Fruit fly (Drosophila melanogaster) whole organism, embryonic: ENCODE measurements around the gene pod1.

ENCODE experiments used
- CG10366 ChIP-seq: fragments of 200-800 bp; sonication (Bioruptor generic); IDR thresholded peaks from 2 replicates; pipeline ENCODE4 v1.3.6; 2022; ENCODE audit warnings: missing biosample characterization, missing genetic modification characterization
- CG11456 ChIP-seq: fragments of 200-800 bp; sonication (Bioruptor generic); IDR thresholded peaks from 3 replicates; pipeline ENCODE4 v1.3.6; 2022; ENCODE audit warnings: missing biosample characterization, missing genetic modification characterization
- CG11696 ChIP-seq: fragments of 200-800 bp; sonication (Bioruptor generic); IDR thresholded peaks from 2 replicates; pipeline ENCODE4 v1.3.6; 2022; ENCODE audit warnings: missing biosample characterization, missing genetic modification characterization
- CG13424 ChIP-seq: fragments of 200-800 bp; sonication (Bioruptor generic); optimal IDR thresholded peaks from 2 replicates; lab custom pipeline; 2019; ENCODE audit warnings: missing biosample characterization, mild to moderate bottlenecking, missing genetic modification characterization, moderate library complexity
- CG14667 ChIP-seq: fragments of 200-800 bp; sonication (Bioruptor generic); IDR thresholded peaks from 2 replicates; pipeline ENCODE4 v1.3.6; 2022; ENCODE audit warnings: missing biosample characterization, missing genetic modification characterization
- CG14710 ChIP-seq: fragments of 200-800 bp; sonication (Bioruptor generic); optimal IDR thresholded peaks from 3 replicates; lab custom pipeline; 2019; ENCODE audit warnings: missing biosample characterization, mild to moderate bottlenecking, missing genetic modification characterization, moderate library complexity
- CG15479 ChIP-seq: fragments of 200-800 bp; sonication (Bioruptor generic); optimal IDR thresholded peaks from 3 replicates; lab custom pipeline; 2019; ENCODE audit warnings: missing biosample characterization, mild to moderate bottlenecking, missing genetic modification characterization, moderate library complexity
- CG15696 ChIP-seq: fragments of 200-800 bp; sonication (Bioruptor generic); optimal IDR thresholded peaks from 2 replicates; lab custom pipeline; 2019; ENCODE audit warnings: missing biosample characterization, mild to moderate bottlenecking, missing genetic modification characterization, moderate library complexity
- CG1602 ChIP-seq: fragments of 200-800 bp; sonication (Bioruptor generic); optimal IDR thresholded peaks from 3 replicates; lab custom pipeline; 2016; ENCODE audit warnings: missing biosample characterization, missing genetic modification characterization
- CG4854 ChIP-seq: fragments of 200-800 bp; sonication (Bioruptor generic); optimal IDR thresholded peaks from 2 replicates; lab custom pipeline; 2016; ENCODE audit warnings: missing biosample characterization, missing genetic modification characterization, inconsistent platforms
- CG5245 ChIP-seq: fragments of 200-800 bp; sonication (Bioruptor generic); optimal IDR thresholded peaks from 3 replicates; lab custom pipeline; 2016; ENCODE audit warnings: missing biosample characterization, missing genetic modification characterization
- CG6791 ChIP-seq: fragments of 200-800 bp; sonication (Bioruptor generic); IDR thresholded peaks from 3 replicates; pipeline ENCODE4 v1.3.6; 2022; ENCODE audit warnings: missing biosample characterization, missing genetic modification characterization; ENCODE audit not compliant: partially characterized antibody
- CG6854 ChIP-seq: fragments of 200-800 bp; sonication (Bioruptor generic); optimal IDR thresholded peaks from 3 replicates; lab custom pipeline; 2017; ENCODE audit warnings: missing biosample characterization, mild to moderate bottlenecking, missing genetic modification characterization
- CG8089 ChIP-seq: fragments of 200-800 bp; sonication (Bioruptor generic); optimal IDR thresholded peaks from 3 replicates; lab custom pipeline; 2016; ENCODE audit warnings: missing biosample characterization, missing genetic modification characterization
- CG8290 ChIP-seq, 3 experiments: fragments of 200-800 bp; sonication (Bioruptor generic); optimal IDR thresholded peaks; 2 replicates each; lab custom pipeline; 2016 to 2019; ENCODE audit warnings: missing biosample characterization in 3 of 3, missing genetic modification characterization in 3 of 3, mild to moderate bottlenecking in 2 of 3, moderate library complexity in 1 of 3
- CG9876 ChIP-seq: fragments of 200-800 bp; sonication (Bioruptor generic); optimal IDR thresholded peaks from 2 replicates; lab custom pipeline; 2016; ENCODE audit warnings: missing biosample characterization, missing genetic modification characterization
- Chrac-16 ChIP-seq: fragments of 200-800 bp; sonication (Bioruptor generic); optimal IDR thresholded peaks from 3 replicates; lab custom pipeline; 2016; ENCODE audit warnings: missing biosample characterization, missing genetic modification characterization
- CkIIα-i1 ChIP-seq: fragments of 200-800 bp; sonication (Bioruptor generic); IDR thresholded peaks from 2 replicates; pipeline ENCODE4 v1.3.6; 2022; ENCODE audit warnings: missing biosample characterization, missing genetic modification characterization
- Deaf1 ChIP-seq: fragments of 200-800 bp; optimal IDR thresholded peaks from 3 replicates; lab custom pipeline; 2019; ENCODE audit warnings: missing biosample characterization, mild to moderate bottlenecking, missing genetic modification characterization, moderate library complexity
- Dip3 ChIP-seq: fragments of 200-800 bp; sonication (Bioruptor generic); optimal IDR thresholded peaks from 3 replicates; lab custom pipeline; 2016; ENCODE audit warnings: missing biosample characterization, missing genetic modification characterization
- Dll ChIP-seq: fragments of 200-800 bp; sonication (Bioruptor generic); IDR thresholded peaks from 4 replicates; pipeline ENCODE4 v1.3.6; 2022; ENCODE audit warnings: missing biosample characterization, missing genetic modification characterization; ENCODE audit not compliant: partially characterized antibody
- Elba2 ChIP-seq: fragments of 200-800 bp; sonication (Bioruptor generic); optimal IDR thresholded peaks from 3 replicates; lab custom pipeline; 2016; ENCODE audit warnings: missing biosample characterization, missing genetic modification characterization
- GATAe ChIP-seq: fragments of 200-800 bp; sonication (Bioruptor generic); conservative IDR thresholded peaks from 2 replicates; pipeline ENCODE4 v1.3.6; 2022; ENCODE audit warnings: missing biosample characterization, missing genetic modification characterization
- Gug ChIP-seq: fragments of 200-800 bp; sonication (Bioruptor generic); IDR thresholded peaks from 4 replicates; pipeline ENCODE4 v1.3.6; 2022; ENCODE audit warnings: missing biosample characterization, missing genetic modification characterization
- H15 ChIP-seq: fragments of 200-800 bp; sonication (Bioruptor generic); IDR thresholded peaks from 3 replicates; pipeline ENCODE4 v1.3.6; 2022; ENCODE audit warnings: missing biosample characterization, missing genetic modification characterization
- HLH3B ChIP-seq: fragments of 200-800 bp; sonication (Bioruptor generic); IDR thresholded peaks from 2 replicates; pipeline ENCODE4 v1.3.6; 2022; ENCODE audit warnings: missing biosample characterization, missing genetic modification characterization
- HLH54F ChIP-seq: fragments of 200-800 bp; sonication (Bioruptor generic); optimal IDR thresholded peaks from 3 replicates; lab custom pipeline; 2016; ENCODE audit warnings: missing biosample characterization, missing genetic modification characterization
- Hmx ChIP-seq: fragments of 200-800 bp; sonication (Bioruptor generic); optimal IDR thresholded peaks from 2 replicates; lab custom pipeline; 2016; ENCODE audit warnings: missing biosample characterization, missing genetic modification characterization
- Hr78 ChIP-seq, 2 experiments: fragments of 200-800 bp in 1 of 2; fragments of >200 bp in 1 of 2; sonication (Bioruptor generic) in 1 of 2; optimal IDR thresholded peaks; 2 replicates each; lab custom pipeline; 2017 to 2019; ENCODE audit warnings: missing biosample characterization in 2 of 2, missing genetic modification characterization in 2 of 2, mild to moderate bottlenecking in 1 of 2, moderate library complexity in 1 of 2
- MBD-R2 ChIP-seq: fragments of 200-800 bp; sonication (Bioruptor generic); IDR thresholded peaks from 2 replicates; pipeline ENCODE4 v1.3.6; 2022; ENCODE audit warnings: missing biosample characterization, missing genetic modification characterization
- PHDP ChIP-seq: fragments of 200-800 bp; sonication (Bioruptor generic); optimal IDR thresholded peaks from 3 replicates; lab custom pipeline; 2018; ENCODE audit warnings: missing biosample characterization, mild to moderate bottlenecking, missing genetic modification characterization, moderate library complexity
- Ravus ChIP-seq: fragments of 200-800 bp; sonication (Bioruptor generic); IDR thresholded peaks from 2 replicates; pipeline ENCODE4 v1.3.6; 2022; ENCODE audit warnings: missing biosample characterization, missing genetic modification characterization
- Sin3A ChIP-seq: fragments of >200 bp; optimal IDR thresholded peaks from 2 replicates; lab custom pipeline; 2018
- Sox102F ChIP-seq: fragments of 200-800 bp; sonication (Bioruptor generic); optimal IDR thresholded peaks from 2 replicates; lab custom pipeline; 2018; ENCODE audit warnings: missing biosample characterization, mild to moderate bottlenecking, missing genetic modification characterization, moderate library complexity
- Ssrp ChIP-seq: fragments of 200-800 bp; sonication (Bioruptor generic); optimal IDR thresholded peaks from 2 replicates; lab custom pipeline; 2018; ENCODE audit warnings: missing biosample characterization, mild to moderate bottlenecking, missing genetic modification characterization, moderate library complexity
- ap ChIP-seq: fragments of 200-800 bp; sonication (Bioruptor generic); IDR thresholded peaks from 2 replicates; pipeline ENCODE4 v1.3.6; 2022; ENCODE audit warnings: missing biosample characterization, missing genetic modification characterization
- bab2 ChIP-seq: fragments of 200-800 bp; sonication (Bioruptor generic); optimal IDR thresholded peaks from 2 replicates; lab custom pipeline; 2016; ENCODE audit warnings: missing biosample characterization, missing genetic modification characterization
- bbx ChIP-seq: fragments of 200-800 bp; sonication (Bioruptor generic); IDR thresholded peaks from 2 replicates; pipeline ENCODE4 v1.3.6; 2022; ENCODE audit warnings: missing biosample characterization, missing genetic modification characterization; ENCODE audit not compliant: partially characterized antibody
- chn ChIP-seq: fragments of 200-800 bp; sonication (Bioruptor generic); optimal IDR thresholded peaks from 2 replicates; lab custom pipeline; 2016; ENCODE audit warnings: missing biosample characterization, missing genetic modification characterization
- croc ChIP-seq: fragments of 200-800 bp; sonication (Bioruptor generic); conservative IDR thresholded peaks from 3 replicates; pipeline ENCODE4 v1.3.6; 2022; ENCODE audit warnings: missing biosample characterization, missing genetic modification characterization
- dati ChIP-seq: fragments of 200-800 bp; sonication (Bioruptor generic); IDR thresholded peaks from 2 replicates; pipeline ENCODE4 v1.3.6; 2022; ENCODE audit warnings: missing biosample characterization, missing genetic modification characterization
- ems ChIP-seq: fragments of 200-800 bp; sonication (Bioruptor generic); optimal IDR thresholded peaks from 3 replicates; lab custom pipeline; 2016; ENCODE audit warnings: missing biosample characterization, missing genetic modification characterization
- fu2 ChIP-seq: fragments of 200-800 bp; sonication (Bioruptor generic); optimal IDR thresholded peaks from 2 replicates; lab custom pipeline; 2016; ENCODE audit warnings: missing biosample characterization, missing genetic modification characterization
- gcm2 ChIP-seq: fragments of 200-800 bp; sonication (Bioruptor generic); optimal IDR thresholded peaks from 2 replicates; lab custom pipeline; 2016; ENCODE audit warnings: missing biosample characterization, missing genetic modification characterization
- gro ChIP-seq: fragments of 200-800 bp; sonication (Bioruptor generic); optimal IDR thresholded peaks from 2 replicates; lab custom pipeline; 2016; ENCODE audit warnings: missing biosample characterization, missing genetic modification characterization
- kah ChIP-seq: fragments of 200-800 bp; sonication (Bioruptor generic); optimal IDR thresholded peaks from 2 replicates; lab custom pipeline; 2018; ENCODE audit warnings: missing biosample characterization, mild to moderate bottlenecking, missing genetic modification characterization
- nom ChIP-seq: fragments of 200-800 bp; sonication (Bioruptor generic); optimal IDR thresholded peaks from 2 replicates; lab custom pipeline; 2017; ENCODE audit warnings: missing biosample characterization, missing genetic modification characterization, mild to moderate bottlenecking, moderate library complexity, missing genetic modification reagents
- pros ChIP-seq: fragments of 200-800 bp; sonication (Bioruptor generic); optimal IDR thresholded peaks from 3 replicates; lab custom pipeline; 2019; ENCODE audit warnings: missing biosample characterization, mild to moderate bottlenecking, missing genetic modification characterization, moderate library complexity
- ranshi ChIP-seq: fragments of 200-800 bp; sonication (Bioruptor generic); IDR thresholded peaks from 2 replicates; pipeline ENCODE4 v1.3.6; 2022; ENCODE audit warnings: missing biosample characterization, missing genetic modification characterization
- sens ChIP-seq: fragments of 200-800 bp; sonication (Bioruptor generic); peaks from one replicate; lab custom pipeline; 2016; ENCODE audit warnings: missing biosample characterization, missing genetic modification characterization
- sr ChIP-seq: fragments of 200-800 bp; sonication (Bioruptor generic); IDR thresholded peaks from 3 replicates; pipeline ENCODE4 v1.3.6; 2022; ENCODE audit warnings: missing biosample characterization, missing genetic modification characterization
- toy ChIP-seq: fragments of 200-800 bp; sonication (Bioruptor generic); IDR thresholded peaks from 2 replicates; pipeline ENCODE4 v1.3.6; 2022; ENCODE audit warnings: missing biosample characterization, missing genetic modification characterization

The pod1 gene

dm6 chrX:6756175-6756718 is 47.2 kb upstream of the pod1 start, which contains the start of gene sov (continued):
- no peak for TF ChIP-seq dati (GFP tag; lab: Robert Waterston, UW)
- TF ChIP-seq sr: no peak
- TF ChIP-seq Ssrp: no peak
- peak; percentile 77 for TF ChIP-seq sens (GFP tag; lab: Kevin White, UChicago)
- peak; percentile 94 for TF ChIP-seq Dll (GFP tag; lab: Robert Waterston, UW)
- TF ChIP-seq CG13424: no peak
- no peak for TF ChIP-seq CG6854 (GFP tag; lab: Kevin White, UChicago)
- TF ChIP-seq ranshi: no peak
- no peak for TF ChIP-seq Hmx (GFP tag; lab: Kevin White, UChicago)
- no peak for TF ChIP-seq Ravus (GFP tag; lab: Robert Waterston, UW)
- TF ChIP-seq Sin3A (lab: Kevin White, UChicago): peak; percentile 76
- no peak for TF ChIP-seq Gug (GFP tag; lab: Robert Waterston, UW)
- peak; percentile 25; the same call in 1 of the 2 replicates for TF ChIP-seq MBD-R2 (GFP tag; lab: Robert Waterston, UW)
- peak; percentile 78 for TF ChIP-seq CG6791 (GFP tag; lab: Robert Waterston, UW)
- TF ChIP-seq fu2: no peak
- no peak for TF ChIP-seq PHDP
- no peak for TF ChIP-seq pros (GFP tag; lab: Kevin White, UChicago)
- no peak for TF ChIP-seq bab2 (GFP tag; lab: Kevin White, UChicago)
- no peak for TF ChIP-seq Hr78 (GFP tag; optimal IDR thresholded peaks at IDR 0.05; lab: Kevin White, UChicago)
- peak; percentile 48 for TF ChIP-seq CG14710
- no peak for TF ChIP-seq CG8089 (GFP tag; lab: Kevin White, UChicago)
- TF ChIP-seq ap (GFP tag; lab: Robert Waterston, UW): no peak
- TF ChIP-seq bbx (GFP tag; lab: Robert Waterston, UW): peak; percentile 74
- TF ChIP-seq Sox102F (GFP tag; lab: Kevin White, UChicago): no peak
- TF ChIP-seq chn (GFP tag; lab: Kevin White, UChicago): no peak
- no peak for TF ChIP-seq croc (GFP tag; lab: Robert Waterston, UW)
- TF ChIP-seq kah (GFP tag; lab: Kevin White, UChicago): no peak
- no peak for TF ChIP-seq CG11456 (GFP tag; lab: Robert Waterston, UW)
- no peak for TF ChIP-seq HLH54F (GFP tag; lab: Kevin White, UChicago)
- TF ChIP-seq gcm2 (GFP tag; lab: Kevin White, UChicago): no peak
- no peak for TF ChIP-seq HLH3B
- no peak for TF ChIP-seq CG9876 (GFP tag; lab: Kevin White, UChicago)
- no peak for TF ChIP-seq CG4854 (GFP tag; lab: Kevin White, UChicago)
- TF ChIP-seq CG1602: no peak
- peak; percentile 68 for TF ChIP-seq CG8290 (GFP tag; optimal IDR thresholded peaks at IDR 0.05; lab: Kevin White, UChicago)
- peak; percentile 39 to 58 for TF ChIP-seq CG8290 (tag; optimal IDR thresholded peaks at IDR 0.05; lab: Kevin White, UChicago)
- TF ChIP-seq nom (GFP tag; lab: Kevin White, UChicago): peak; percentile 23
- TF ChIP-seq GATAe: no peak
- TF ChIP-seq gro (GFP tag; lab: Kevin White, UChicago): no peak
- TF ChIP-seq Deaf1 (tag; lab: Kevin White, UChicago): peak; percentile 86
- no peak for TF ChIP-seq CG15696 (tag; lab: Kevin White, UChicago)
- TF ChIP-seq CG11696 (GFP tag; lab: Robert Waterston, UW): no peak
- no peak for TF ChIP-seq CG15479
- TF ChIP-seq ems (GFP tag; lab: Kevin White, UChicago): no peak
- no peak for TF ChIP-seq H15 (GFP tag; lab: Robert Waterston, UW)
- no peak for TF ChIP-seq CG14667
- TF ChIP-seq toy: no peak
- TF ChIP-seq CG5245 (GFP tag; lab: Kevin White, UChicago): no peak
- TF ChIP-seq Elba2 (GFP tag; lab: Kevin White, UChicago): no peak
- TF ChIP-seq Chrac-16 (GFP tag; lab: Kevin White, UChicago): no peak
- no peak for TF ChIP-seq CG10366 (GFP tag; lab: Robert Waterston, UW)
- no peak for TF ChIP-seq CkIIα-i1 (GFP tag; lab: Robert Waterston, UW)
- TF ChIP-seq Dip3 (GFP tag; lab: Kevin White, UChicago): no peak
